Worm (Caenorhabditis elegans) whole organism, mixed stage, embryonic: ENCODE measurements around the gene K09D9.1.
A peak's percentile ranks its signal among the peaks of the same experiment; 100 is the strongest.

Experiments used
- M03D4.4 ChIP-seq: sonication (generic microtip); optimal IDR thresholded peaks from 2 replicates; lab custom pipeline; 2017; ENCODE audit warnings: mild to moderate bottlenecking, missing genetic modification characterization, missing compliant biosample characterization
- bed-3 ChIP-seq: fragments of 200-800 bp; sonication (Bioruptor generic); optimal IDR thresholded peaks from 3 replicates; lab custom pipeline; 2018; ENCODE audit warnings: mild to moderate bottlenecking, missing genetic modification characterization, moderate library complexity, missing compliant biosample characterization
- blmp-1 ChIP-seq: fragments of 150-350 bp; optimal IDR thresholded peaks from 2 replicates; lab custom pipeline; 2014; ENCODE audit warnings: missing biosample characterization, missing genetic modification characterization
- ceh-39 ChIP-seq: fragments of 150-350 bp; optimal IDR thresholded peaks from 2 replicates; lab custom pipeline; 2014; ENCODE audit warnings: missing biosample characterization, missing genetic modification characterization
- ceh-43 ChIP-seq: fragments of 200-800 bp; sonication (Bioruptor generic); optimal IDR thresholded peaks from 2 replicates; lab custom pipeline; 2018; ENCODE audit warnings: mild to moderate bottlenecking, missing genetic modification characterization, moderate library complexity, missing compliant biosample characterization
- ceh-83 ChIP-seq: fragments of 200-800 bp; sonication (Bioruptor generic); optimal IDR thresholded peaks from 2 replicates; lab custom pipeline; 2018; ENCODE audit warnings: mild to moderate bottlenecking, missing genetic modification characterization, missing compliant biosample characterization
- ces-1 ChIP-seq: fragments of 150-350 bp; optimal IDR thresholded peaks from 2 replicates; lab custom pipeline; 2014; ENCODE audit warnings: missing biosample characterization, missing genetic modification reagents, missing genetic modification characterization
- cnd-1 ChIP-seq: fragments of 200-800 bp; sonication (Bioruptor generic); optimal IDR thresholded peaks from 2 replicates; lab custom pipeline; 2018; ENCODE audit warnings: mild to moderate bottlenecking, missing genetic modification characterization, missing compliant biosample characterization
- drap-1 ChIP-seq: fragments of 200-800 bp; sonication (Bioruptor generic); optimal IDR thresholded peaks from 3 replicates; lab custom pipeline; 2018; ENCODE audit warnings: mild to moderate bottlenecking, missing genetic modification characterization, missing compliant biosample characterization
- elt-1 ChIP-seq: sonication (generic microtip); optimal IDR thresholded peaks from 2 replicates; lab custom pipeline; 2017; ENCODE audit warnings: missing genetic modification characterization, mild to moderate bottlenecking, missing compliant biosample characterization, antibody characterized with exemption, moderate library complexity, borderline replicate concordance; ENCODE audit not compliant: insufficient read depth
- elt-3 ChIP-seq: fragments of 150-350 bp; optimal IDR thresholded peaks from 2 replicates; lab custom pipeline; 2014; ENCODE audit warnings: missing biosample characterization, missing genetic modification characterization
- flh-1 ChIP-seq: fragments of 200-800 bp; sonication (Bioruptor generic); optimal IDR thresholded peaks from 2 replicates; lab custom pipeline; 2018; ENCODE audit warnings: mild to moderate bottlenecking, missing genetic modification characterization, moderate library complexity, missing compliant biosample characterization
- ham-2 ChIP-seq: fragments of 200-800 bp; sonication (Bioruptor generic); optimal IDR thresholded peaks from 2 replicates; lab custom pipeline; 2018; ENCODE audit warnings: mild to moderate bottlenecking, missing genetic modification characterization, missing compliant biosample characterization
- hlh-1 ChIP-seq: fragments of 150-350 bp; optimal IDR thresholded peaks from 2 replicates; lab custom pipeline; 2014; ENCODE audit warnings: missing biosample characterization, missing genetic modification reagents, missing genetic modification characterization
- lin-13 ChIP-seq: fragments of 150-350 bp; optimal IDR thresholded peaks from 2 replicates; lab custom pipeline; 2014; ENCODE audit warnings: missing biosample characterization, missing genetic modification characterization
- lin-32 ChIP-seq: fragments of 200-800 bp; sonication (Bioruptor generic); optimal IDR thresholded peaks from 2 replicates; lab custom pipeline; 2018; ENCODE audit warnings: mild to moderate bottlenecking, missing genetic modification characterization, missing compliant biosample characterization
- lsy-2 ChIP-seq: fragments of 150-350 bp; optimal IDR thresholded peaks from 2 replicates; lab custom pipeline; 2014; ENCODE audit warnings: missing biosample characterization, missing genetic modification characterization
- mab-5 ChIP-seq: fragments of 150-350 bp; optimal IDR thresholded peaks from 2 replicates; lab custom pipeline; 2014; ENCODE audit warnings: missing biosample characterization, missing genetic modification characterization
- mep-1 ChIP-seq: fragments of 150-350 bp; optimal IDR thresholded peaks from 2 replicates; lab custom pipeline; 2017; ENCODE audit warnings: missing biosample characterization, missing genetic modification reagents, missing genetic modification characterization, inconsistent platforms
- mls-2 ChIP-seq: sonication (generic microtip); optimal IDR thresholded peaks from 2 replicates; lab custom pipeline; 2016; ENCODE audit warnings: mild to moderate bottlenecking, missing genetic modification characterization, moderate library complexity, missing compliant biosample characterization
- nhr-2 ChIP-seq: fragments of 150-350 bp; optimal IDR thresholded peaks from 2 replicates; lab custom pipeline; 2014; ENCODE audit warnings: missing biosample characterization, missing genetic modification characterization
- nhr-237 ChIP-seq: fragments of 150-350 bp; optimal IDR thresholded peaks from 2 replicates; lab custom pipeline; 2014; ENCODE audit warnings: missing biosample characterization, missing genetic modification characterization
- nhr-28 ChIP-seq: fragments of 150-350 bp; optimal IDR thresholded peaks from 2 replicates; lab custom pipeline; 2014; ENCODE audit warnings: missing biosample characterization, missing genetic modification characterization
- nhr-76 ChIP-seq: sonication (generic microtip); optimal IDR thresholded peaks from 2 replicates; lab custom pipeline; 2017; ENCODE audit warnings: missing biosample characterization, missing genetic modification characterization
- pha-4 ChIP-seq: fragments of 150-350 bp; optimal IDR thresholded peaks from 2 replicates; lab custom pipeline; 2018; ENCODE audit warnings: missing biosample characterization, missing genetic modification reagents, missing genetic modification characterization
- sem-2 ChIP-seq: fragments of 200-800 bp; sonication (Bioruptor generic); optimal IDR thresholded peaks from 2 replicates; lab custom pipeline; 2018; ENCODE audit warnings: mild to moderate bottlenecking, missing genetic modification characterization, missing compliant biosample characterization
- snpc-4 ChIP-seq: fragments of 150-350 bp; optimal IDR thresholded peaks from 2 replicates; lab custom pipeline; 2014; ENCODE audit warnings: missing biosample characterization, missing genetic modification characterization
- sptf-1 ChIP-seq: sonication (generic microtip); optimal IDR thresholded peaks from 2 replicates; lab custom pipeline; 2017; ENCODE audit warnings: mild to moderate bottlenecking, missing genetic modification characterization, moderate library complexity, missing compliant biosample characterization
- tbx-8 ChIP-seq: fragments of 200-800 bp; sonication (Bioruptor generic); optimal IDR thresholded peaks from 2 replicates; lab custom pipeline; 2018; ENCODE audit warnings: mild to moderate bottlenecking, missing genetic modification characterization, moderate library complexity, missing compliant biosample characterization
- unc-120 ChIP-seq: sonication (generic microtip); optimal IDR thresholded peaks from 2 replicates; lab custom pipeline; 2017; ENCODE audit warnings: missing genetic modification characterization, missing compliant biosample characterization; ENCODE audit not compliant: poor library complexity, severe bottlenecking
- unc-39 ChIP-seq: fragments of 150-350 bp; optimal IDR thresholded peaks from 2 replicates; lab custom pipeline; 2014; ENCODE audit warnings: missing biosample characterization, missing genetic modification characterization
- unc-62 ChIP-seq: fragments of 150-350 bp; optimal IDR thresholded peaks from 2 replicates; lab custom pipeline; 2014; ENCODE audit warnings: missing biosample characterization, missing genetic modification reagents, missing genetic modification characterization
- zip-8 ChIP-seq: fragments of 150-350 bp; optimal IDR thresholded peaks from 2 replicates; lab custom pipeline; 2014; ENCODE audit warnings: missing biosample characterization, missing genetic modification characterization
- ztf-11 ChIP-seq: fragments of 150-350 bp; optimal IDR thresholded peaks from 2 replicates; lab custom pipeline; 2014; ENCODE audit warnings: missing biosample characterization, missing genetic modification characterization

K09D9.1 gene

DNA sequence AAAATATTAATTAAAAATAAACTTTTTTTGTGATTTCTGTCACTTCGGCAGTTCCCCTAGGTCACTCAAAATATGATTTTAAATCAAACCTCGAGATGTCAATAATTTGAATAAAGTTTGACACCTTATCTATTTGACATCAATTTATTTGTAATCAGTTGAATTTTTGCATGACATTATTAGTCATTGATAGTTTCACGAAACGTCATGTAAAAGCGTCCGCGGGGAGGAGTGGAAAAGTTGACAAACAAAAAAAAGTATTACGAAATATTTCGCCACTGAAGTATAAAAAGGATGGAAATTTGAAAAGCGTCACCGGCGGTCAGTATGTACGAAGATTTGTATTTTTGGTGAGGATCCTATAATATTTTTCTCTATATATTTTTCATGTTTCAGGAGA lies at the start of gene K09D9.1:
Gene K09D9.1 (plus strand): TSS at position 271 of the 400 bp plus-strand sequence.
- TF ChIP-seq nhr-2 (tag; lab: Kevin White, UChicago) (no peak), flh-1 (GFP tag; lab: Kevin White, UChicago) (no peak), ham-2 (GFP tag; lab: Kevin White, UChicago) (no peak), mep-1 (tag; lab: Kevin White, UChicago) (no peak), nhr-237 (tag; lab: Kevin White, UChicago) (no peak), lsy-2 (tag; lab: Kevin White, UChicago) (no peak), cnd-1 (no peak), drap-1 (GFP tag; lab: Kevin White, UChicago) (no peak), sem-2 (GFP tag; lab: Kevin White, UChicago) (no peak), zip-8 (tag; lab: Kevin White, UChicago) (no peak), lin-32 (GFP tag; lab: Kevin White, UChicago) (no peak), ceh-43 (GFP tag; lab: Kevin White, UChicago) (no peak), ceh-39 (tag; lab: Kevin White, UChicago) (no peak), M03D4.4 (tag; lab: Kevin White, UChicago) (no peak), unc-120 (tag; lab: Kevin White, UChicago) (no peak), blmp-1 (tag; lab: Kevin White, UChicago) (no peak), elt-3 (tag; lab: Kevin White, UChicago) (no peak), mab-5 (tag; lab: Kevin White, UChicago) (no peak), unc-39 (tag; lab: Kevin White, UChicago) (no peak), pha-4 (tag; lab: Kevin White, UChicago) (no peak)
- TF ChIP-seq, all 35 proteins: peak for 0

DNA sequence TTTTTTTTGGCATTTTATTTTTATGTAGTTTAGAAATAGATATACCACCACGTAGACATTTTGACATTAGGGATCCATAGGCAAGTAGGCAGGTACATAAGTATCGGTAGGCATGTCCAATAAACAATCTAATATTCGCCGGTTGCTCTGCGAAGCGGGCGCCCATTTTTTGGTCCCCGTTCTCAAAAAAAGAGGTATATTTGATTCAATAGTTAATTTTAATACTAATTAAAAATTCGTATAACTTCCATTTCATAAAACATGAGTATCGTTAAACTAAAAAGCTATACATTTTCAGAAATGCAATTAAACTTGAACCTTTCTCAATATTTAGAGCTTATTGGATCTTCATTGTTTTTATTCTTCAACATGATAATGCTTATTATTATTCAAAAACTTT lies 47.9 kb upstream of the K09D9.1 start, which contains the start of gene str-83:
Gene str-83 (plus strand): TSS at position 301 of the 400 bp plus-strand sequence.
- TF ChIP-seq unc-39 (tag; lab: Kevin White, UChicago) = no peak
- TF ChIP-seq nhr-2 (tag; lab: Kevin White, UChicago) = no peak
- no peak for TF ChIP-seq pha-4 (tag; lab: Kevin White, UChicago)
- no peak for TF ChIP-seq unc-62 (GFP tag; lab: Kevin White, UChicago)
- TF ChIP-seq ceh-83 (GFP tag; lab: Kevin White, UChicago) = no peak
- TF ChIP-seq nhr-76 (tag; lab: Kevin White, UChicago) = no peak
- TF ChIP-seq mls-2 (tag; lab: Kevin White, UChicago) = no peak
- no peak for TF ChIP-seq snpc-4 (tag; lab: Kevin White, UChicago)
- TF ChIP-seq nhr-28 = no peak
- no peak for TF ChIP-seq ces-1
- TF ChIP-seq ceh-39 (tag; lab: Kevin White, UChicago) = no peak
- TF ChIP-seq nhr-237 (tag; lab: Kevin White, UChicago) = no peak
- TF ChIP-seq lsy-2 (tag; lab: Kevin White, UChicago) = no peak
- TF ChIP-seq M03D4.4 (tag; lab: Kevin White, UChicago) = no peak
- TF ChIP-seq sem-2 (GFP tag; lab: Kevin White, UChicago) = no peak
- TF ChIP-seq, all 35 proteins: peak for 0

DNA sequence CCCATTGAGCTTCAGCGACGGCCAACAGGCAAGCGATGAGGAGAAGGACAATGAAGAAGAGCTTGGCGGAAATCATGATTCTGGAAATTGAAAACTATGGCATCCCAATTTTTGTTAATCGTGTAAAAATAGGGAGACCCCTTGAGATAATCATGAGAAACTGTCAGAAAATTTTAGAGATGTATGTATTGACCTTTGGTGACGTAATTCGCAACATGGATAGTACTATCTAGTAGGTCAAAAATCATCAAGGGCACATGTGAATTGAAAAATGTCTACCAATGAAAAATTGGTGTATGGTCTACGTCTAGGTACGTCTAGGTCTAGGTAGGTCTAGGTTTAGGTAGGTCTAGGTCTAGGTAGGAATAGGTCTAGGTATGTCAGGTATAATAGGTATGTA lies 45.8 kb upstream of the K09D9.1 start, which contains the start of gene nlp-34:
Gene nlp-34 (minus strand): TSS at position 82 of the 400 bp plus-strand sequence.
- TF ChIP-seq ces-1 = no peak
- TF ChIP-seq nhr-237 (tag; lab: Kevin White, UChicago) = no peak
- no peak for TF ChIP-seq sptf-1
- TF ChIP-seq hlh-1 (tag; lab: Kevin White, UChicago) = no peak
- TF ChIP-seq ceh-43 (GFP tag; lab: Kevin White, UChicago) = no peak
- TF ChIP-seq bed-3 = no peak
- no peak for TF ChIP-seq lsy-2 (tag; lab: Kevin White, UChicago)
- TF ChIP-seq mab-5 (tag; lab: Kevin White, UChicago) = no peak
- TF ChIP-seq ham-2 (GFP tag; lab: Kevin White, UChicago) = no peak
- TF ChIP-seq elt-1 (tag; lab: Kevin White, UChicago) = no peak
- TF ChIP-seq nhr-76 (tag; lab: Kevin White, UChicago) = no peak
- no peak for TF ChIP-seq ceh-39 (tag; lab: Kevin White, UChicago)
- no peak for TF ChIP-seq nhr-28
- no peak for TF ChIP-seq unc-39 (tag; lab: Kevin White, UChicago)
- no peak for TF ChIP-seq unc-120 (tag; lab: Kevin White, UChicago)
- no peak for TF ChIP-seq M03D4.4 (tag; lab: Kevin White, UChicago)

DNA sequence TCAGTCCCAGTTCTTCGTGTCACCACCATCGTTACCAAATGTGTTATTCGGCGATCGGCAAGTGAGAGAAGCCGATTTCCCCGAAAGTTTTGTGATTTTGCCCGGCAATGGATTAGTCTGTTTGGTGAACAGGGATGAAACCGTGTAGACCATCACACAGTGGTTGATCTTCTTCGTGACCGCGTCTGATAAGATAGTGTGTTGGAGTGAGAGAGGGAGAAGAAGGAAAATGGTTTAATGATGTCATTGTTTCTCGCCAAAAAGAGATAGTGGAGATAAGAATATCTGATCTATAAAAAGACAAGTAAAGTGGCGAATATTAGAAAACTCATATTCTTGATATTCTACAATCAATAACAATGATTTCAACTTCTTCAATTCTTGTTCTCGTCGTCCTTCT lies 45.0 kb upstream of the K09D9.1 start, which contains the start of gene nlp-31:
Gene nlp-31 (plus strand): TSS at position 237 of the 400 bp plus-strand sequence.
- TF ChIP-seq unc-39 (tag; lab: Kevin White, UChicago) (no peak), sptf-1 (no peak), ceh-39 (tag; lab: Kevin White, UChicago) (no peak), tbx-8 (GFP tag; lab: Kevin White, UChicago) (no peak), elt-3 (tag; lab: Kevin White, UChicago) (peak; percentile 93), lin-32 (GFP tag; lab: Kevin White, UChicago) (no peak), ztf-11 (tag; lab: Kevin White, UChicago) (no peak), nhr-2 (tag; lab: Kevin White, UChicago) (no peak), ces-1 (no peak), M03D4.4 (tag; lab: Kevin White, UChicago) (no peak), nhr-76 (tag; lab: Kevin White, UChicago) (no peak), lin-13 (tag; lab: Kevin White, UChicago) (no peak), pha-4 (tag; lab: Kevin White, UChicago) (no peak), mls-2 (tag; lab: Kevin White, UChicago) (no peak), ceh-43 (GFP tag; lab: Kevin White, UChicago) (no peak), nhr-237 (tag; lab: Kevin White, UChicago) (peak; percentile 15), bed-3 (no peak), snpc-4 (tag; lab: Kevin White, UChicago) (no peak), unc-120 (tag; lab: Kevin White, UChicago) (no peak), elt-1 (tag; lab: Kevin White, UChicago) (peak; percentile 13)
- TF ChIP-seq, all 35 proteins: peak for 3
